Worm (Caenorhabditis elegans): Measurements from ENCODE around the gene F01E11.3.

- TF ChIP-seq med-1 (GFP tag; optimal IDR thresholded peaks at IDR 0.05; ENCODE audit: insufficient read depth) (no peak), T22C8.4 (GFP tag; IDR thresholded peaks at IDR 0.05) (no peak), ztf-23 (GFP tag; IDR thresholded peaks at IDR 0.05) (no peak), ref-1 (GFP tag; conservative IDR thresholded peaks at IDR 0.05) (no peak), tab-1 (GFP tag; IDR thresholded peaks at IDR 0.05) (no peak), cog-1 (tag; optimal IDR thresholded peaks at IDR 0.05) (no peak), ztf-29 (GFP tag; IDR thresholded peaks at IDR 0.05) (no peak), klf-2 (GFP tag; conservative IDR thresholded peaks at IDR 0.05) (no peak)
Observed at ce11 chrX:6996448-6996847, 29.3 kb downstream of the F01E11.3 start, which contains the start of the genes F01E11.20 and tsp-16.
